In the genomic region with DNA sequence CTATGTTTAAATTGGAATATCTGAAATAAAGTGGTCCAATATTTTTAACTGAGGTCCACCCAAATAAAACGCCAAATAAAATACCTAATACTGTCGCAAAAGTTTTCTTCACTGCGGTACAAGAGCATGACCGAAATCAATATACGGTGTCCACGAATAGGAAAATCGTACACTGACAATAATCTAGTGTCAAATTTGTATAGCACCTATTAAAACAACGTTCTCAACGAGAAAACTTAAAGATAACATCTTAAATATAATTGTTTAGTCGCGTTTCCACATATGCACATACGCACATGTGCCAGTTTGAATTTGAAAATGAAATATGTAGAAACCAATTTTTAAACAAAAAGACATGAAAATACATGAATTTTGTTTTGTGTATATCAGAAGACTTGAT, we compare ENCODE assay signal across 1 fruit fly cellular context.
A peak's percentile ranks its signal among the peaks of the same experiment; 100 is the strongest.
TF ChIP-seq lines count a peak whose summit lies in the region.

No protein-coding gene starts in this region.

TF ChIP-seq in whole organism, embryonic, 481 proteins besides CTCF, POLR2A, EP300 and RAD21 (continued from another document and continues in another):
- TF ChIP-seq CG7372 (GFP tag; IDR thresholded peaks at IDR 0.05; lab: Robert Waterston, UW) (no peak), NfI (GFP tag; optimal IDR thresholded peaks at IDR 0.05; lab: Kevin White, UChicago) (peak; percentile 67), CG4328 (GFP tag; optimal IDR thresholded peaks at IDR 0.05; lab: Kevin White, UChicago) (peak; percentile 63), bbx (GFP tag; IDR thresholded peaks at IDR 0.05; lab: Robert Waterston, UW; ENCODE audit: partially characterized antibody) (no peak), nom (GFP tag; optimal IDR thresholded peaks at IDR 0.05; lab: Kevin White, UChicago) (peak; percentile 62), lmd (GFP tag; IDR thresholded peaks at IDR 0.05; lab: Robert Waterston, UW) (no peak; the same call in 1 of the 2 replicates), Deaf1 (tag; optimal IDR thresholded peaks at IDR 0.05; lab: Kevin White, UChicago) (no peak), CG14860 (GFP tag; IDR thresholded peaks at IDR 0.05; lab: Robert Waterston, UW; ENCODE audit: partially characterized antibody) (no peak), HmgD (GFP tag; optimal IDR thresholded peaks at IDR 0.05; lab: Kevin White, UChicago) (no peak), dysf (GFP tag; IDR thresholded peaks at IDR 0.05; lab: Robert Waterston, UW) (no peak; the same call in 2 of the 3 replicates), tna (GFP tag; IDR thresholded peaks at IDR 0.05; lab: Robert Waterston, UW; ENCODE audit: partially characterized antibody) (no peak), CG2889 (GFP tag; IDR thresholded peaks at IDR 0.05; lab: Robert Waterston, UW) (no peak), CG1832 (GFP tag; optimal IDR thresholded peaks at IDR 0.05; lab: Kevin White, UChicago) (no peak), zfh2 (GFP tag; optimal IDR thresholded peaks at IDR 0.05; lab: Kevin White, UChicago) (peak; percentile 29), fd3F (GFP tag; optimal IDR thresholded peaks at IDR 0.05; lab: Kevin White, UChicago) (peak; percentile 20), eve (GFP tag; optimal IDR thresholded peaks at IDR 0.05; lab: Kevin White, UChicago) (peak in 1 of 2 experiments; percentile 85), Oaz (GFP tag; IDR thresholded peaks at IDR 0.05; lab: Robert Waterston, UW) (no peak), sr (GFP tag; IDR thresholded peaks at IDR 0.05; lab: Robert Waterston, UW) (no peak), CG11247 (GFP tag; IDR thresholded peaks at IDR 0.05; lab: Robert Waterston, UW) (no peak), CG10565 (GFP tag; optimal IDR thresholded peaks at IDR 0.05; lab: Kevin White, UChicago) (no peak), Rfx (GFP tag; IDR thresholded peaks at IDR 0.05; lab: Robert Waterston, UW) (no peak), YL-1 (GFP tag; optimal IDR thresholded peaks at IDR 0.05; lab: Kevin White, UChicago) (no peak), CG12942 (GFP tag; optimal IDR thresholded peaks at IDR 0.05; lab: Kevin White, UChicago) (peak; percentile 48), Adf1 (GFP tag; IDR thresholded peaks at IDR 0.05; lab: Robert Waterston, UW) (no peak), Dek (tag; optimal IDR thresholded peaks at IDR 0.05; lab: Kevin White, UChicago) (peak; percentile 32), wor (GFP tag; IDR thresholded peaks at IDR 0.05; lab: Robert Waterston, UW) (peak; percentile 55; the same call in 1 of the 2 replicates), danr (GFP tag; IDR thresholded peaks at IDR 0.05; lab: Robert Waterston, UW) (no peak), D19B (GFP tag; optimal IDR thresholded peaks at IDR 0.05; lab: Kevin White, UChicago) (no peak), Opbp (GFP tag; IDR thresholded peaks at IDR 0.05; lab: Robert Waterston, UW; ENCODE audit: partially characterized antibody) (no peak), Meics (GFP tag; optimal IDR thresholded peaks at IDR 0.05; lab: Kevin White, UChicago) (peak; percentile 59), Dip3 (GFP tag; optimal IDR thresholded peaks at IDR 0.05; lab: Kevin White, UChicago) (peak; percentile 51), Usf (GFP tag; optimal IDR thresholded peaks at IDR 0.05; lab: Kevin White, UChicago) (no peak), lab (GFP tag; optimal IDR thresholded peaks at IDR 0.05; lab: Kevin White, UChicago) (peak; percentile 69), CG3163 (GFP tag; optimal IDR thresholded peaks at IDR 0.05; lab: Kevin White, UChicago) (peak; percentile 44), E2f2 (GFP tag; IDR thresholded peaks at IDR 0.05; lab: Robert Waterston, UW) (0 out of 2 replicates have a peak, but pooled peaks have one; percentile 46), Vsx1 (GFP tag; optimal IDR thresholded peaks at IDR 0.05; lab: Kevin White, UChicago) (peak; percentile 0), CG10431 (GFP tag; optimal IDR thresholded peaks at IDR 0.05; lab: Kevin White, UChicago) (no peak), Neu2 (GFP tag; optimal IDR thresholded peaks at IDR 0.05; lab: Kevin White, UChicago; ENCODE audit: borderline replicate concordance) (peak; percentile 37), psq (GFP tag; optimal IDR thresholded peaks at IDR 0.05; lab: Kevin White, UChicago) (peak; percentile 16), ERR (GFP tag; optimal IDR thresholded peaks at IDR 0.05; lab: Kevin White, UChicago) (no peak), Awh (GFP tag; IDR thresholded peaks at IDR 0.05; lab: Robert Waterston, UW) (no peak), zen (tag; optimal IDR thresholded peaks at IDR 0.05; lab: Kevin White, UChicago) (peak; percentile 66), CG2875 (GFP tag; optimal IDR thresholded peaks at IDR 0.05; lab: Kevin White, UChicago) (peak; percentile 73), Chrac-16 (GFP tag; optimal IDR thresholded peaks at IDR 0.05; lab: Kevin White, UChicago) (peak; percentile 68), Stat92E (GFP tag; optimal IDR thresholded peaks at IDR 0.05; lab: Kevin White, UChicago) (peak in 1 of 3 experiments; percentile 63), shn (GFP tag; optimal IDR thresholded peaks at IDR 0.05; lab: Kevin White, UChicago) (peak; percentile 58), CG15514 (GFP tag; optimal IDR thresholded peaks at IDR 0.05; lab: Kevin White, UChicago) (peak; percentile 9), sqz (GFP tag; optimal IDR thresholded peaks at IDR 0.05; lab: Kevin White, UChicago) (peak; percentile 48), CG12155 (GFP tag; optimal IDR thresholded peaks at IDR 0.05; lab: Kevin White, UChicago) (peak; percentile 15), CG3281 (GFP tag; optimal IDR thresholded peaks at IDR 0.05; lab: Kevin White, UChicago) (peak; percentile 67), ranshi (GFP tag; IDR thresholded peaks at IDR 0.05; lab: Robert Waterston, UW) (peak; percentile 64; the same call in 1 of the 2 replicates), CG4360 (GFP tag; IDR thresholded peaks at IDR 0.05; lab: Robert Waterston, UW) (no peak), Ssrp (tag; optimal IDR thresholded peaks at IDR 0.05; lab: Kevin White, UChicago) (peak; percentile 77), dmrt11E (tag; optimal IDR thresholded peaks at IDR 0.05; lab: Kevin White, UChicago) (peak; percentile 82), Sry-β (GFP tag; optimal IDR thresholded peaks at IDR 0.05; lab: Kevin White, UChicago) (no peak), fu2 (GFP tag; optimal IDR thresholded peaks at IDR 0.05; lab: Kevin White, UChicago) (no peak), en (GFP tag; optimal IDR thresholded peaks at IDR 0.05; lab: Kevin White, UChicago) (no peak), D19A (tag; optimal IDR thresholded peaks at IDR 0.05; lab: Kevin White, UChicago) (peak; percentile 76), chn (GFP tag; optimal IDR thresholded peaks at IDR 0.05; lab: Kevin White, UChicago) (peak; percentile 73), CG2120 (GFP tag; optimal IDR thresholded peaks at IDR 0.05; lab: Kevin White, UChicago) (peak; percentile 52), trem (tag; optimal IDR thresholded peaks at IDR 0.05; lab: Kevin White, UChicago) (peak; percentile 74), pnt (GFP tag; optimal IDR thresholded peaks at IDR 0.05; lab: Kevin White, UChicago) (peak; percentile 67), Optix (GFP tag; IDR thresholded peaks at IDR 0.05; lab: Robert Waterston, UW) (no peak), CG6813 (GFP tag; optimal IDR thresholded peaks at IDR 0.05; lab: Kevin White, UChicago) (peak; percentile 67), gem (tag; optimal IDR thresholded peaks at IDR 0.05; lab: Kevin White, UChicago) (peak; percentile 86), CG3995 (GFP tag; optimal IDR thresholded peaks at IDR 0.05; lab: Kevin White, UChicago) (no peak), CG17568 (GFP tag; optimal IDR thresholded peaks at IDR 0.05; lab: Kevin White, UChicago) (peak; percentile 55), Sox100B (GFP tag; optimal IDR thresholded peaks at IDR 0.05; lab: Kevin White, UChicago) (peak; percentile 73), CG14965 (GFP tag; optimal IDR thresholded peaks at IDR 0.05; lab: Kevin White, UChicago; ENCODE audit: borderline replicate concordance) (no peak), CG6175 (GFP tag; IDR thresholded peaks at IDR 0.05; lab: Robert Waterston, UW) (no peak), ap (GFP tag; IDR thresholded peaks at IDR 0.05; lab: Robert Waterston, UW) (no peak; the same call in 1 of the 2 replicates), zen2 (GFP tag; IDR thresholded peaks at IDR 0.05; lab: Robert Waterston, UW; ENCODE audit: partially characterized antibody) (no peak), bsh (GFP tag; optimal IDR thresholded peaks at IDR 0.05; lab: Kevin White, UChicago) (peak; percentile 42 to 87), Aef1 (GFP tag; IDR thresholded peaks at IDR 0.05; lab: Robert Waterston, UW) (peak; percentile 47; the same call in 2 of the 3 replicates), vfl (GFP tag; optimal IDR thresholded peaks at IDR 0.05; lab: Kevin White, UChicago) (no peak), slou (GFP tag; optimal IDR thresholded peaks at IDR 0.05; lab: Kevin White, UChicago) (no peak), CG10462 (GFP tag; optimal IDR thresholded peaks at IDR 0.05; lab: Kevin White, UChicago) (peak; percentile 28), CG13123 (GFP tag; optimal IDR thresholded peaks at IDR 0.05; lab: Kevin White, UChicago) (no peak), cato (GFP tag; optimal IDR thresholded peaks at IDR 0.05; lab: Kevin White, UChicago; ENCODE audit: borderline replicate concordance) (peak; percentile 33), pan (optimal IDR thresholded peaks at IDR 0.05; lab: Kevin White, UChicago) (no peak), pan (GFP tag; optimal IDR thresholded peaks at IDR 0.05 in 1 of 2, IDR thresholded peaks at IDR 0.05 in 1 of 2) (no peak), CG32767 (GFP tag; IDR thresholded peaks at IDR 0.05; lab: Robert Waterston, UW) (no peak), CG9797 (GFP tag; optimal IDR thresholded peaks at IDR 0.05; lab: Kevin White, UChicago) (no peak), CG11398 (GFP tag; optimal IDR thresholded peaks at IDR 0.05; lab: Kevin White, UChicago) (no peak), odd (GFP tag; optimal IDR thresholded peaks at IDR 0.05; lab: Kevin White, UChicago) (peak; percentile 59), bowl (GFP tag; IDR thresholded peaks at IDR 0.05; lab: Robert Waterston, UW) (no peak), Camta (GFP tag; optimal IDR thresholded peaks at IDR 0.05; lab: Kevin White, UChicago) (peak; percentile 49), CG43689 (GFP tag; IDR thresholded peaks at IDR 0.05; lab: Robert Waterston, UW) (no peak), croc (GFP tag; conservative IDR thresholded peaks at IDR 0.05; lab: Robert Waterston, UW) (peak; percentile 49; the same call in 2 of the 3 replicates), Doc2 (GFP tag; IDR thresholded peaks at IDR 0.05; lab: Robert Waterston, UW) (no peak), CG14710 (tag; optimal IDR thresholded peaks at IDR 0.05; lab: Kevin White, UChicago) (peak; percentile 85), CG17385 (GFP tag; optimal IDR thresholded peaks at IDR 0.05; lab: Kevin White, UChicago) (peak; percentile 71), CG4707 (GFP tag; optimal IDR thresholded peaks at IDR 0.05; lab: Kevin White, UChicago) (peak; percentile 50), Ptx1 (GFP tag; IDR thresholded peaks at IDR 0.05; lab: Robert Waterston, UW) (peak; percentile 48), CG9876 (GFP tag; optimal IDR thresholded peaks at IDR 0.05; lab: Kevin White, UChicago) (no peak), HLH4C (GFP tag; IDR thresholded peaks at IDR 0.05; lab: Robert Waterston, UW; ENCODE audit: partially characterized antibody) (no peak), Lim3 (GFP tag; IDR thresholded peaks at IDR 0.05; lab: Robert Waterston, UW) (no peak), maf-S (GFP tag; optimal IDR thresholded peaks at IDR 0.05; lab: Kevin White, UChicago) (peak; percentile 39), GATAe (GFP tag; conservative IDR thresholded peaks at IDR 0.05; lab: Robert Waterston, UW) (no peak), H15 (GFP tag; IDR thresholded peaks at IDR 0.05; lab: Robert Waterston, UW) (no peak), CG13287 (GFP tag; IDR thresholded peaks at IDR 0.05; lab: Robert Waterston, UW; ENCODE audit: partially characterized antibody) (no peak), ssp (GFP tag; IDR thresholded peaks at IDR 0.05; lab: Robert Waterston, UW) (no peak; the same call in 1 of the 2 replicates), Side (GFP tag; optimal IDR thresholded peaks at IDR 0.05; lab: Kevin White, UChicago) (peak; percentile 49), TFAM (GFP tag; optimal IDR thresholded peaks at IDR 0.05; lab: Kevin White, UChicago) (peak; percentile 4), sob (GFP tag; IDR thresholded peaks at IDR 0.05; lab: Robert Waterston, UW) (no peak), tll (GFP tag; optimal IDR thresholded peaks at IDR 0.05; lab: Kevin White, UChicago) (no peak), ash1 (GFP tag; optimal IDR thresholded peaks at IDR 0.05; lab: Kevin White, UChicago) (no peak), gsb-n (tag; optimal IDR thresholded peaks at IDR 0.05; lab: Kevin White, UChicago) (peak; percentile 67), NC2α (GFP tag; optimal IDR thresholded peaks at IDR 0.05; lab: Kevin White, UChicago) (peak; percentile 10), CG12744 (GFP tag; optimal IDR thresholded peaks at IDR 0.05; lab: Kevin White, UChicago) (peak; percentile 55), Drgx (GFP tag; IDR thresholded peaks at IDR 0.05; lab: Robert Waterston, UW) (no peak), CG7357 (GFP tag; IDR thresholded peaks at IDR 0.05; lab: Robert Waterston, UW) (no peak), CG14050 (GFP tag; IDR thresholded peaks at IDR 0.05; lab: Robert Waterston, UW) (peak; percentile 37; the same call in 2 of the 3 replicates), sd (tag; optimal IDR thresholded peaks at IDR 0.05; lab: Kevin White, UChicago) (no peak), usp (GFP tag; optimal IDR thresholded peaks at IDR 0.05; lab: Kevin White, UChicago) (no peak), jumu (GFP tag; optimal IDR thresholded peaks at IDR 0.05; lab: Kevin White, UChicago) (peak; percentile 26), mam (GFP tag; optimal IDR thresholded peaks at IDR 0.05; lab: Kevin White, UChicago) (peak; percentile 54), CG17186 (GFP tag; optimal IDR thresholded peaks at IDR 0.05; lab: Kevin White, UChicago) (peak; percentile 44), prd (optimal IDR thresholded peaks at IDR 0.05; lab: Kevin White, UChicago) (no peak), prd (GFP tag; IDR thresholded peaks at IDR 0.05; lab: Robert Waterston, UW) (no peak; the same call in 2 of the 3 replicates), CG16815 (GFP tag; optimal IDR thresholded peaks at IDR 0.05; lab: Kevin White, UChicago) (peak; percentile 44), da (GFP tag; optimal IDR thresholded peaks at IDR 0.05; lab: Kevin White, UChicago) (no peak), CG5953 (GFP tag; IDR thresholded peaks at IDR 0.05; lab: Robert Waterston, UW) (no peak), CG3838 (GFP tag; optimal IDR thresholded peaks at IDR 0.05; lab: Kevin White, UChicago) (peak; percentile 29), chinmo (GFP tag; IDR thresholded peaks at IDR 0.05; lab: Robert Waterston, UW; ENCODE audit: partially characterized antibody) (no peak), CG31224 (GFP tag; IDR thresholded peaks at IDR 0.05; lab: Robert Waterston, UW) (0 out of 2 replicates have a peak, but pooled peaks have one; percentile 18)
